Worm (Caenorhabditis elegans) whole organism, midembryonic: Measurements from ENCODE around the gene F47B7.3.

ENCODE experiments used
- cog-1 ChIP-seq: sonication (generic microtip); optimal IDR thresholded peaks from 2 replicates; lab custom pipeline; 2016; ENCODE audit warnings: missing genetic modification characterization, missing compliant biosample characterization
- klf-2 ChIP-seq: fragments of 200-800 bp; sonication (Bioruptor generic); conservative IDR thresholded peaks from 2 replicates; pipeline ENCODE4 v1.3.6; 2022; ENCODE audit warnings: missing genetic modification reagents, missing genetic modification characterization, missing compliant biosample characterization
- med-1 ChIP-seq: sonication (generic microtip); optimal IDR thresholded peaks from 2 replicates; lab custom pipeline; 2017; ENCODE audit warnings: missing genetic modification characterization, mild to moderate bottlenecking, missing compliant biosample characterization, antibody characterized with exemption, missing genetic modification reagents; ENCODE audit not compliant: insufficient read depth
- ref-1 ChIP-seq: fragments of 200-800 bp; sonication (Bioruptor generic); conservative IDR thresholded peaks from 2 replicates; pipeline ENCODE4 v1.3.6; 2022; ENCODE audit warnings: missing genetic modification reagents, missing genetic modification characterization, missing compliant biosample characterization
- tab-1 ChIP-seq: fragments of 200-800 bp; sonication (Bioruptor generic); IDR thresholded peaks from 2 replicates; pipeline ENCODE4 v1.3.6; 2022; ENCODE audit warnings: missing genetic modification characterization, missing compliant biosample characterization

- TF ChIP-seq tab-1 (GFP tag; lab: Robert Waterston, UW) (no peak), cog-1 (tag; lab: Kevin White, UChicago) (no peak), ref-1 (GFP tag; lab: Robert Waterston, UW) (no peak), med-1 (GFP tag; lab: Kevin White, UChicago) (no peak), klf-2 (GFP tag; lab: Robert Waterston, UW) (no peak)
Measured at ce11 chrX:3759345-3759744, 4.8 kb downstream of the F47B7.3 start, which contains the start of gene T14G12.6.
